Fruit fly (Drosophila melanogaster) whole organism, wandering third instar larva: ENCODE data around the gene ttm50.

Experiments used
- CG32264 ChIP-seq: fragments of 200-800 bp; sonication (Bioruptor generic); optimal IDR thresholded peaks from 2 replicates; lab custom pipeline; 2016; ENCODE audit warnings: missing biosample characterization, missing genetic modification characterization
- Hnf4 ChIP-seq: fragments of 200-800 bp; sonication (Bioruptor generic); optimal IDR thresholded peaks from 2 replicates; lab custom pipeline; 2016; ENCODE audit warnings: missing biosample characterization, mild to moderate bottlenecking, missing genetic modification characterization
- Myc ChIP-seq: fragments of >200 bp; optimal IDR thresholded peaks from 2 replicates; lab custom pipeline; 2017
- N ChIP-seq: fragments of >200 bp; optimal IDR thresholded peaks from 2 replicates; lab custom pipeline; 2018; ENCODE audit warnings: missing biosample characterization, missing external identifiers, missing genetic modification characterization
- OdsH ChIP-seq: fragments of 200-800 bp; sonication (Bioruptor generic); optimal IDR thresholded peaks from 2 replicates; lab custom pipeline; 2016; ENCODE audit warnings: missing biosample characterization, mild to moderate bottlenecking, missing genetic modification characterization
- Vsx2 ChIP-seq: fragments of 200-300, 225-300 bp; sonication (Bioruptor generic); optimal IDR thresholded peaks from 2 replicates; lab custom pipeline; 2018; ENCODE audit warnings: missing biosample characterization, missing genetic modification characterization; ENCODE audit not compliant: partially characterized antibody
- h ChIP-seq: fragments of 200-800 bp; sonication (Bioruptor generic); optimal IDR thresholded peaks from 3 replicates; lab custom pipeline; 2016; ENCODE audit warnings: missing biosample characterization, mild to moderate bottlenecking, missing genetic modification characterization
- jim ChIP-seq: fragments of 175-275, 200-325 bp; sonication (Bioruptor generic); optimal IDR thresholded peaks from 2 replicates; lab custom pipeline; 2016; ENCODE audit warnings: missing biosample characterization, mild to moderate bottlenecking, missing genetic modification characterization
- psq ChIP-seq: fragments of 200-800 bp; sonication (Bioruptor generic); optimal IDR thresholded peaks from 3 replicates; lab custom pipeline; 2017; ENCODE audit warnings: missing biosample characterization, mild to moderate bottlenecking, missing genetic modification characterization, moderate library complexity
- sv ChIP-seq: fragments of 200-800 bp; sonication (Bioruptor generic); optimal IDR thresholded peaks from 3 replicates; lab custom pipeline; 2016; ENCODE audit warnings: missing biosample characterization, missing genetic modification characterization
- usp ChIP-seq: fragments of >200 bp; optimal IDR thresholded peaks from 2 replicates; lab custom pipeline; 2017; ENCODE audit warnings: missing biosample characterization, missing genetic modification characterization

DNA sequence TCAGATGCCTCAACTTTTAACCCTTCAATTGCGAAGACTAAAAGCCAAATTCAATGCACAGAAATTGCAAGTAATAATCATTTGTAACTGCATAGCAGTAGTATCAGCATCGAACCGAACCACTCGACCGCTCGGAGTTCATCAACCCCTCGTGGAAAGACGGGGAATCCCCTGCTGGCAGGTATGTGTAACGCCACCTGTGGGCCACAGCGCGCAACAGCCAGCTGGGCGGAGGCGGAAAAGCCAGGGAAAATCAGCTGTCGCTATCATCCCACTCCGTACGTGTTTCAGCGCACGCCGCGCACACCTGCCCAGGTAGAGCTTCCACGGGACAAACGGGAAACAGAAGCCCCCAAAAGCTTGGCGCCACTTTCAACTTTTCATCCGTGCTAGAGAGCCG, 47.5 kb downstream of the ttm50 start:
- no peak for TF ChIP-seq Vsx2
- no peak for TF ChIP-seq usp (GFP tag; lab: Kevin White, UChicago)
- TF ChIP-seq CG32264 (GFP tag; lab: Kevin White, UChicago) = no peak
- TF ChIP-seq Myc (lab: Kevin White, UChicago) = no peak
- no peak for TF ChIP-seq jim (GFP tag; lab: Kevin White, UChicago)
- no peak for TF ChIP-seq sv (GFP tag; lab: Kevin White, UChicago)
- TF ChIP-seq N = no peak
- no peak for TF ChIP-seq h
- no peak for TF ChIP-seq Hnf4 (GFP tag; lab: Kevin White, UChicago)
- no peak for TF ChIP-seq psq (GFP tag; lab: Kevin White, UChicago)
- TF ChIP-seq OdsH (GFP tag; lab: Kevin White, UChicago) = no peak
